Fruit fly (Drosophila melanogaster) whole organism, prepupa: Measurements from ENCODE around the gene Dhfr.

Experiments
- Blimp-1 ChIP-seq: fragments of 200-800 bp; sonication (Bioruptor generic); optimal IDR thresholded peaks from 3 replicates; lab custom pipeline; 2017; ENCODE audit warnings: missing biosample characterization, missing genetic modification characterization, mild to moderate bottlenecking, moderate library complexity, missing genetic modification reagents
- CG11294 ChIP-seq: fragments of 200-800 bp; sonication (Bioruptor generic); IDR thresholded peaks from 2 replicates; pipeline ENCODE4 v1.3.6; 2022; ENCODE audit warnings: missing biosample characterization, missing genetic modification characterization
- CG11762 ChIP-seq: fragments of 200-800 bp; sonication (Bioruptor generic); optimal IDR thresholded peaks from 3 replicates; lab custom pipeline; 2016; ENCODE audit warnings: missing biosample characterization, missing genetic modification characterization; ENCODE audit not compliant: insufficient read depth
- CG11902 ChIP-seq: fragments of 200-800 bp; sonication (Bioruptor generic); optimal IDR thresholded peaks from 3 replicates; lab custom pipeline; 2016; ENCODE audit warnings: missing biosample characterization, missing genetic modification characterization
- CG15336 ChIP-seq: fragments of 200-800 bp; sonication (Bioruptor generic); IDR thresholded peaks from 2 replicates; pipeline ENCODE4 v1.3.6; 2022; ENCODE audit warnings: missing biosample characterization, missing genetic modification characterization
- CG1621 ChIP-seq: fragments of 200-800 bp; sonication (Bioruptor generic); optimal IDR thresholded peaks from 3 replicates; lab custom pipeline; 2018; ENCODE audit warnings: missing biosample characterization, mild to moderate bottlenecking, missing genetic modification characterization
- CG16779 ChIP-seq: fragments of 200-800 bp; sonication (Bioruptor generic); optimal IDR thresholded peaks from 3 replicates; lab custom pipeline; 2017; ENCODE audit warnings: missing biosample characterization, mild to moderate bottlenecking, missing genetic modification characterization
- CG3032 ChIP-seq: fragments of 200-800 bp; optimal IDR thresholded peaks from 2 replicates; lab custom pipeline; 2019; ENCODE audit warnings: missing biosample characterization, mild to moderate bottlenecking, missing genetic modification characterization, moderate library complexity
- CG31627 ChIP-seq: fragments of 200-800 bp; sonication (Bioruptor generic); optimal IDR thresholded peaks from 3 replicates; lab custom pipeline; 2016; ENCODE audit warnings: missing biosample characterization, missing genetic modification characterization
- CG34406 ChIP-seq: fragments of 200-800 bp; sonication (Bioruptor generic); optimal IDR thresholded peaks from 3 replicates; lab custom pipeline; 2016; ENCODE audit warnings: missing biosample characterization, missing genetic modification characterization
- CG3919 ChIP-seq: fragments of 200-800 bp; sonication (Bioruptor generic); optimal IDR thresholded peaks from 3 replicates; lab custom pipeline; 2016; ENCODE audit warnings: missing biosample characterization, missing genetic modification characterization
- CG4318 ChIP-seq: fragments of 200-800 bp; sonication (Bioruptor generic); optimal IDR thresholded peaks from 3 replicates; lab custom pipeline; 2017; ENCODE audit warnings: missing biosample characterization, mild to moderate bottlenecking, missing genetic modification characterization
- CG6163 ChIP-seq: fragments of 200-800 bp; sonication (Bioruptor generic); IDR thresholded peaks from 3 replicates; pipeline ENCODE4 v1.3.6; 2022; ENCODE audit warnings: missing biosample characterization, missing genetic modification characterization
- CG6792 ChIP-seq: fragments of 200-800 bp; sonication (Bioruptor generic); optimal IDR thresholded peaks from 3 replicates; lab custom pipeline; 2016; ENCODE audit warnings: missing biosample characterization, missing genetic modification characterization
- CG6808 ChIP-seq: fragments of 200-800 bp; sonication (Bioruptor generic); optimal IDR thresholded peaks from 3 replicates; lab custom pipeline; 2017; ENCODE audit warnings: missing biosample characterization, missing genetic modification characterization, mild to moderate bottlenecking, moderate library complexity, missing genetic modification reagents
- CG6854 ChIP-seq: fragments of 200-800 bp; sonication (Bioruptor generic); optimal IDR thresholded peaks from 2 replicates; lab custom pipeline; 2017; ENCODE audit warnings: missing biosample characterization, mild to moderate bottlenecking, missing genetic modification characterization
- CG7368 ChIP-seq: fragments of 200-800 bp; sonication (Bioruptor generic); optimal IDR thresholded peaks from 3 replicates; lab custom pipeline; 2016; ENCODE audit warnings: missing biosample characterization, missing genetic modification characterization
- CG8119 ChIP-seq: fragments of 200-800 bp; sonication (Bioruptor generic); IDR thresholded peaks from 3 replicates; pipeline ENCODE4 v1.3.6; 2022; ENCODE audit warnings: missing biosample characterization, missing genetic modification characterization
- CG8632 ChIP-seq: fragments of 200-800 bp; sonication (Bioruptor generic); optimal IDR thresholded peaks from 3 replicates; lab custom pipeline; 2016; ENCODE audit warnings: missing biosample characterization, missing genetic modification characterization
- CG9139 ChIP-seq: fragments of 200-800 bp; sonication (Bioruptor generic); optimal IDR thresholded peaks from 3 replicates; lab custom pipeline; 2017; ENCODE audit warnings: missing biosample characterization, mild to moderate bottlenecking, missing genetic modification characterization
- Eip78C ChIP-seq: fragments of 200-800 bp; sonication (Bioruptor generic); peaks from one replicate; lab custom pipeline; 2016; ENCODE audit warnings: missing biosample characterization, missing genetic modification characterization
- Eip93F ChIP-seq: fragments of 200-800 bp; sonication (Bioruptor generic); optimal IDR thresholded peaks from 2 replicates; lab custom pipeline; 2016; ENCODE audit warnings: missing biosample characterization, mild to moderate bottlenecking, missing genetic modification characterization
- Ets96B ChIP-seq: fragments of 200-800 bp; optimal IDR thresholded peaks from 2 replicates; lab custom pipeline; 2019; ENCODE audit warnings: missing biosample characterization, mild to moderate bottlenecking, missing genetic modification characterization, moderate library complexity
- Gug ChIP-seq: fragments of 200-800 bp; sonication (Bioruptor generic); IDR thresholded peaks from 2 replicates; pipeline ENCODE4 v1.3.6; 2022; ENCODE audit warnings: missing biosample characterization, missing genetic modification characterization
- Hr38 ChIP-seq: sonication (Bioruptor generic); optimal IDR thresholded peaks from 2 replicates; lab custom pipeline; 2016; ENCODE audit warnings: missing biosample characterization, missing genetic modification characterization
- Hr39 ChIP-seq: fragments of 200-800 bp; sonication (Bioruptor generic); optimal IDR thresholded peaks from 2 replicates; lab custom pipeline; 2016; ENCODE audit warnings: missing biosample characterization, missing genetic modification characterization
- Lpt ChIP-seq: fragments of 200-800 bp; sonication (Bioruptor generic); optimal IDR thresholded peaks from 3 replicates; lab custom pipeline; 2016; ENCODE audit warnings: missing biosample characterization, missing genetic modification characterization
- Met ChIP-seq: fragments of 200-800 bp; sonication (Bioruptor generic); optimal IDR thresholded peaks from 3 replicates; lab custom pipeline; 2016; ENCODE audit warnings: missing biosample characterization, missing genetic modification characterization
- OdsH ChIP-seq: fragments of 200-800 bp; sonication (Bioruptor generic); optimal IDR thresholded peaks from 3 replicates; lab custom pipeline; 2016; ENCODE audit warnings: missing biosample characterization, missing genetic modification characterization
- Smox ChIP-seq: fragments of 200-800 bp; sonication (Bioruptor generic); optimal IDR thresholded peaks from 3 replicates; lab custom pipeline; 2016; ENCODE audit warnings: missing biosample characterization, missing genetic modification characterization
- Sox102F ChIP-seq: fragments of 200-800 bp; sonication (Bioruptor generic); optimal IDR thresholded peaks from 2 replicates; lab custom pipeline; 2016; ENCODE audit warnings: missing biosample characterization, mild to moderate bottlenecking, missing genetic modification characterization
- Sox14 ChIP-seq: fragments of 200-800 bp; sonication (Bioruptor generic); optimal IDR thresholded peaks from 3 replicates; lab custom pipeline; 2016; ENCODE audit warnings: missing biosample characterization, missing genetic modification characterization
- achi ChIP-seq: fragments of 200-800 bp; sonication (Bioruptor generic); optimal IDR thresholded peaks from 3 replicates; lab custom pipeline; 2016; ENCODE audit warnings: missing biosample characterization, missing genetic modification characterization
- cyc ChIP-seq: fragments of 200-800 bp; sonication (Bioruptor generic); optimal IDR thresholded peaks from 3 replicates; lab custom pipeline; 2016; ENCODE audit warnings: missing biosample characterization, missing genetic modification characterization
- dac ChIP-seq: fragments of 200-800 bp; sonication (Bioruptor generic); optimal IDR thresholded peaks from 2 replicates; lab custom pipeline; 2017; ENCODE audit warnings: missing biosample characterization, mild to moderate bottlenecking, missing genetic modification characterization
- dsx ChIP-seq: fragments of 200-800 bp; optimal IDR thresholded peaks from 3 replicates; lab custom pipeline; 2019; ENCODE audit warnings: missing biosample characterization, mild to moderate bottlenecking, missing genetic modification characterization, moderate library complexity; ENCODE audit not compliant: poor library complexity, severe bottlenecking
- eg ChIP-seq: fragments of 200-800 bp; sonication (Bioruptor generic); IDR thresholded peaks from 3 replicates; pipeline ENCODE4 v1.3.6; 2022; ENCODE audit warnings: missing biosample characterization, missing genetic modification characterization
- esn ChIP-seq: fragments of 200-800 bp; sonication (Bioruptor generic); optimal IDR thresholded peaks from 2 replicates; lab custom pipeline; 2016; ENCODE audit warnings: missing biosample characterization, mild to moderate bottlenecking, missing genetic modification characterization, moderate library complexity
- fd59A ChIP-seq: fragments of 200-800 bp; sonication (Bioruptor generic); optimal IDR thresholded peaks from 2 replicates; lab custom pipeline; 2017; ENCODE audit warnings: missing biosample characterization, mild to moderate bottlenecking, missing genetic modification characterization, missing genetic modification reagents
- lz ChIP-seq: fragments of 200-800 bp; sonication (Bioruptor generic); optimal IDR thresholded peaks from 3 replicates; lab custom pipeline; 2016; ENCODE audit warnings: missing biosample characterization, missing genetic modification characterization
- pdm3 ChIP-seq: fragments of 200-800 bp; sonication (Bioruptor generic); optimal IDR thresholded peaks from 3 replicates; lab custom pipeline; 2016; ENCODE audit warnings: missing biosample characterization, missing genetic modification characterization
- salr ChIP-seq, 2 experiments: fragments of 200-800 bp; sonication (Bioruptor generic); optimal IDR thresholded peaks; 3 replicates each; lab custom pipeline; 2016 to 2018; ENCODE audit warnings: missing biosample characterization in 2 of 2, missing genetic modification characterization in 2 of 2, mild to moderate bottlenecking in 1 of 2
- ss ChIP-seq, 2 experiments: fragments of 200-800 bp; sonication (Bioruptor generic); optimal IDR thresholded peaks; 2 replicates in 1 of 2; 3 replicates in 1 of 2; lab custom pipeline; 2017 to 2018; ENCODE audit warnings: mild to moderate bottlenecking in 2 of 2, missing biosample characterization in 2 of 2, missing genetic modification characterization in 2 of 2, moderate library complexity in 1 of 2
- svp ChIP-seq: fragments of 200-800 bp; sonication (Bioruptor generic); peaks from one replicate; lab custom pipeline; 2016; ENCODE audit warnings: missing biosample characterization, missing genetic modification characterization
- topi ChIP-seq: fragments of 200-800 bp; sonication (Bioruptor generic); optimal IDR thresholded peaks from 3 replicates; lab custom pipeline; 2016; ENCODE audit warnings: missing biosample characterization, missing genetic modification characterization
- vri ChIP-seq: fragments of 200-800 bp; sonication (Bioruptor generic); optimal IDR thresholded peaks from 3 replicates; lab custom pipeline; 2016; ENCODE audit warnings: missing biosample characterization, mild to moderate bottlenecking, missing genetic modification characterization

Dhfr gene

dm6 chr3R:16480995-16481394 is at the start of gene Dhfr:
Gene Dhfr (plus strand): TSS chr3R:16481167.
- TF ChIP-seq CG34406 (GFP tag; lab: Kevin White, UChicago), result no peak
- TF ChIP-seq CG8632, result no peak
- peak; percentile 12 for TF ChIP-seq Eip78C

dm6 chr3R:16431707-16432106 is 49.3 kb upstream of the Dhfr start:
- TF ChIP-seq CG3032 (tag; lab: Kevin White, UChicago) (peak; percentile 22), topi (GFP tag; lab: Kevin White, UChicago) (peak; percentile 29), cyc (GFP tag; lab: Kevin White, UChicago) (peak; percentile 35), Eip78C (peak; percentile 68), Sox102F (GFP tag; lab: Kevin White, UChicago) (no peak), CG6163 (GFP tag; lab: Robert Waterston, UW) (no peak), CG3919 (GFP tag; lab: Kevin White, UChicago) (peak; percentile 37), CG16779 (no peak), CG11294 (GFP tag; lab: Robert Waterston, UW) (no peak), Smox (GFP tag; lab: Kevin White, UChicago) (no peak), Blimp-1 (GFP tag; lab: Kevin White, UChicago) (no peak), CG31627 (GFP tag; lab: Kevin White, UChicago) (peak; percentile 42), ss (GFP tag; optimal IDR thresholded peaks at IDR 0.05; lab: Kevin White, UChicago) (no peak), CG6854 (GFP tag; lab: Kevin White, UChicago) (no peak), Hr38 (GFP tag; lab: Kevin White, UChicago) (no peak), CG8632 (no peak), Sox14 (GFP tag; lab: Kevin White, UChicago) (peak; percentile 17), CG11902 (GFP tag; lab: Kevin White, UChicago) (no peak), CG4318 (GFP tag; lab: Kevin White, UChicago) (no peak), CG7368 (GFP tag; lab: Kevin White, UChicago) (no peak), lz (GFP tag; lab: Kevin White, UChicago) (peak; percentile 22), achi (no peak), Met (GFP tag; lab: Kevin White, UChicago) (peak; percentile 25), CG15336 (GFP tag; lab: Robert Waterston, UW) (0 out of 2 replicates have a peak, but pooled peaks have one; percentile 12), dsx (peak; percentile 99), fd59A (GFP tag; lab: Kevin White, UChicago) (no peak), Gug (GFP tag; lab: Robert Waterston, UW) (no peak), CG6792 (GFP tag; lab: Kevin White, UChicago) (peak; percentile 7), CG1621 (tag; lab: Kevin White, UChicago) (no peak), svp (GFP tag; lab: Kevin White, UChicago) (peak; percentile 13), pdm3 (no peak), eg (no peak; the same call in 2 of the 3 replicates), dac (no peak), Hr39 (GFP tag; lab: Kevin White, UChicago) (peak; percentile 31), CG8119 (GFP tag; lab: Robert Waterston, UW) (no peak; the same call in 2 of the 3 replicates), salr (GFP tag; optimal IDR thresholded peaks at IDR 0.05; lab: Kevin White, UChicago) (no peak)

- peak; percentile 18 for TF ChIP-seq Eip93F
- TF ChIP-seq eg, result peak; percentile 54
- TF ChIP-seq CG6808 (GFP tag; lab: Kevin White, UChicago), result no peak
- TF ChIP-seq OdsH (GFP tag; lab: Kevin White, UChicago), result no peak
- TF ChIP-seq CG34406 (GFP tag; lab: Kevin White, UChicago), result no peak
- peak; percentile 78 for TF ChIP-seq esn
- peak; percentile 57; the same call in 2 of the 3 replicates for TF ChIP-seq CG8119 (GFP tag; lab: Robert Waterston, UW)
- TF ChIP-seq CG3032 (tag; lab: Kevin White, UChicago), result peak; percentile 66
- TF ChIP-seq vri (GFP tag; lab: Kevin White, UChicago), result peak; percentile 53
- peak; percentile 47 for TF ChIP-seq CG6792 (GFP tag; lab: Kevin White, UChicago)
- TF ChIP-seq CG6854 (GFP tag; lab: Kevin White, UChicago), result no peak
- TF ChIP-seq Hr39 (GFP tag; lab: Kevin White, UChicago), result peak; percentile 51
- TF ChIP-seq Met (GFP tag; lab: Kevin White, UChicago), result no peak
- peak in 1 of 2 experiments; percentile 61 for TF ChIP-seq salr (GFP tag; optimal IDR thresholded peaks at IDR 0.05; lab: Kevin White, UChicago)
- TF ChIP-seq CG15336 (GFP tag; lab: Robert Waterston, UW), result peak; percentile 53; the same call in 1 of the 2 replicates
- peak; percentile 7 for TF ChIP-seq fd59A (GFP tag; lab: Kevin White, UChicago)
- TF ChIP-seq Blimp-1 (GFP tag; lab: Kevin White, UChicago), result no peak
- TF ChIP-seq Sox102F (GFP tag; lab: Kevin White, UChicago), result no peak
- peak; percentile 90 for TF ChIP-seq Eip78C
- TF ChIP-seq CG3919 (GFP tag; lab: Kevin White, UChicago), result no peak
- no peak for TF ChIP-seq ss (GFP tag; optimal IDR thresholded peaks at IDR 0.05; lab: Kevin White, UChicago)
- peak; percentile 33 for TF ChIP-seq CG11762 (GFP tag; lab: Kevin White, UChicago)
- TF ChIP-seq cyc (GFP tag; lab: Kevin White, UChicago), result peak; percentile 45
- no peak for TF ChIP-seq CG9139 (GFP tag; lab: Kevin White, UChicago)
- TF ChIP-seq Ets96B (tag; lab: Kevin White, UChicago), result peak; percentile 52
- peak; percentile 50 for TF ChIP-seq Lpt (GFP tag; lab: Kevin White, UChicago)
- TF ChIP-seq CG6163 (GFP tag; lab: Robert Waterston, UW), result 0 out of 3 replicates have a peak, but pooled peaks have one; percentile 50
Observed at dm6 chr3R:16432665-16433065, 48.3 kb upstream of the Dhfr start, which contains the start of gene Fntb. Gene Fntb (plus strand): TSS chr3R:16432998.
